Worm (Caenorhabditis elegans): ENCODE measurements around the gene Y45F10B.13.
A peak's percentile ranks its signal among the peaks of the same experiment; 100 is the strongest.

Gene Y45F10B.13

DNA sequence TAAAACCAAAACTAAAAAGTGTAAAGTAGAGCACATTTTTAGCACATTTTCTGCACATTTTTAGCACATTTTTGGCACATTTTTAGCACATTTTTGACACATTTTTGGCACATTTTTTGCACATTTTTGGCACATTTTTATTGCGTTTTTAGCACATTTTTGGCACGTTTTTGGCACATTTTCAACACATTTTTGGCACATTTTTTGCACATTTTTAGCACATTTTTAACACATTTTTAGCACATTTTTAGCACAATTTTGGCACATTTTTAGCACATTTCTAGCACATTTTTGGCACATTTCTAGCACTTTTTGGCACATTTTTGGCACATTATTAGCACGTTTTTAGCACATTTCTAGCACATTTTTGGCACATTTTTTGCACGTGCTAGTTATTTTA lies 14.1 kb upstream of the Y45F10B.13 start:
- no peak for TF ChIP-seq nhr-28 (tag; optimal IDR thresholded peaks at IDR 0.05)
- TF ChIP-seq nhr-102 (tag; optimal IDR thresholded peaks at IDR 0.05) = peak; percentile 94
- no peak for TF ChIP-seq nhr-237 (tag; optimal IDR thresholded peaks at IDR 0.05)
- no peak for TF ChIP-seq vab-7 (GFP tag; IDR thresholded peaks at IDR 0.05)
- TF ChIP-seq unc-62 (GFP tag; optimal IDR thresholded peaks at IDR 0.05 in 1 of 2) = peak in 1 of 2 experiments; percentile 76
- no peak for TF ChIP-seq unc-62 (tag; optimal IDR thresholded peaks at IDR 0.05)
- TF ChIP-seq T20F7.1 (GFP tag; optimal IDR thresholded peaks at IDR 0.05) = no peak

DNA sequence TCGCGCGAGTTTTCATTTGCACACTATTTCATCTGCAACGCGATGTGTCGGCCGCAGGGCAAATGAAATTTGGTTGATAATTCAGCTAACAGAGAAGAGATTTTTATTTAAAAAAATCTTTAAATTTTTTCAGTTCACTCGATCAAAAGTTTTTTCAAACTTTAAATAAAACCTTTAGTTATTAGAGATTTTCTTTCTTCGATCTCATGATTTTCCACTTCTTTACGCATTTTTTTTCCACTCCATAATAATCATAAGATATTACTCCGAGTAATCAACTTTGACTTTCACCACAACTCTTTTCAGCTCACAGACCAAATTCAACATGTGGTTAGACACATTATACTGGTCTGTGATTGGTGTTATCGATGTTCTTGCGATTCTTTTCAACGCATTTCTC lies 13.2 kb upstream of the Y45F10B.13 start, which contains the start of gene srd-10:
TSS of gene srd-10 (plus strand) at position 301 of the 400 bp plus-strand sequence.
- TF ChIP-seq spr-3 (GFP tag; optimal IDR thresholded peaks at IDR 0.05) = no peak
- peak; percentile 46 for TF ChIP-seq aha-1 (tag)

ce11 chrIV:13564284-13564683 lies 2.8 kb upstream of the Y45F10B.13 start:
- TF ChIP-seq fkh-10 (GFP tag; optimal IDR thresholded peaks at IDR 0.05) = peak; percentile 77
- TF ChIP-seq hlh-11 (tag; optimal IDR thresholded peaks at IDR 0.05) = no peak

- TF ChIP-seq nhr-25 (tag; optimal IDR thresholded peaks at IDR 0.05; ENCODE audit: borderline replicate concordance, insufficient read depth) = no peak
- TF ChIP-seq aha-1 (tag) = peak; percentile 25
- TF ChIP-seq php-3 (GFP tag; IDR thresholded peaks at IDR 0.05) = no peak
- TF ChIP-seq set-16 (GFP tag; IDR thresholded peaks at IDR 0.05) = peak; percentile 60; the same call in 1 of the 2 replicates
- TF ChIP-seq daf-8 (GFP tag; IDR thresholded peaks at IDR 0.05) = no peak
- TF ChIP-seq hmg-1.1 (GFP tag; IDR thresholded peaks at IDR 0.05) = no peak
- no peak for TF ChIP-seq F26F4.8 (GFP tag; conservative IDR thresholded peaks at IDR 0.05)
- no peak for TF ChIP-seq zip-11 (GFP tag; IDR thresholded peaks at IDR 0.05)
- no peak for TF ChIP-seq gei-8 (GFP tag; optimal IDR thresholded peaks at IDR 0.05)
Observed at ce11 chrIV:13559020-13559419, 2.5 kb downstream of the Y45F10B.13 start.

DNA sequence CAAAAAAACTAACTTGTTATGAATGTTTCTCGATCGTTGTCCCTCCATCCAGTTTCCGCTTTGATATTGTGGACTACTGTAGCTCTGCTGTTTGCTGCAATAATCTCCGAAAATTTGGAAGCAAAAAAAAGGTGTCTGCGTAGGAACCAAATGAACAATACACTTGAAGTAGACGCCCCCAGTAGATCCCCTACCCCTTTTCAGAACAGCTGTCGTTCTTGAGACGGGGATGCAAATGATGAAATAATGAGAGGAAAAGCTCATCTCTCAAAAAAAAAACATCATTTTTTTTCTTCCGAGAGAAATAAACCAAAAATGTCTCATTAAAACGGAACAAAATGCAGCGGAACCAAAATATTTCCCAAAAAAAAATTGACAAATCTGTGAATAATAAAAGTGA lies 4.1 kb downstream of the Y45F10B.13 start:
- TF ChIP-seq php-3 (GFP tag; IDR thresholded peaks at IDR 0.05) = no peak
- no peak for TF ChIP-seq mep-1 (tag; optimal IDR thresholded peaks at IDR 0.05)
- no peak for TF ChIP-seq cey-2 (tag; optimal IDR thresholded peaks at IDR 0.05; ENCODE audit: borderline replicate concordance, insufficient read depth)
- no peak for TF ChIP-seq T26A8.4 (GFP tag; IDR thresholded peaks at IDR 0.05)
- no peak for TF ChIP-seq tag-97 (GFP tag; IDR thresholded peaks at IDR 0.05)
- no peak for TF ChIP-seq lim-7 (GFP tag; IDR thresholded peaks at IDR 0.05)
- TF ChIP-seq unc-130 (GFP tag; optimal IDR thresholded peaks at IDR 0.05) = no peak
- TF ChIP-seq F49E8.2 (tag; optimal IDR thresholded peaks at IDR 0.05; ENCODE audit: borderline replicate concordance) = no peak
- no peak for TF ChIP-seq nhr-28 (tag; optimal IDR thresholded peaks at IDR 0.05)
- TF ChIP-seq lin-38 (GFP tag; IDR thresholded peaks at IDR 0.05) = no peak
- TF ChIP-seq unc-39 (tag; optimal IDR thresholded peaks at IDR 0.05) = no peak
- no peak for TF ChIP-seq lin-29 (GFP tag; IDR thresholded peaks at IDR 0.05)

- peak; percentile 17 for TF ChIP-seq fkh-10 (GFP tag; optimal IDR thresholded peaks at IDR 0.05)
- TF ChIP-seq F10B5.3 (tag; optimal IDR thresholded peaks at IDR 0.05) = no peak
Observed at ce11 chrIV:13555508-13555907, 6.0 kb downstream of the Y45F10B.13 start.

DNA sequence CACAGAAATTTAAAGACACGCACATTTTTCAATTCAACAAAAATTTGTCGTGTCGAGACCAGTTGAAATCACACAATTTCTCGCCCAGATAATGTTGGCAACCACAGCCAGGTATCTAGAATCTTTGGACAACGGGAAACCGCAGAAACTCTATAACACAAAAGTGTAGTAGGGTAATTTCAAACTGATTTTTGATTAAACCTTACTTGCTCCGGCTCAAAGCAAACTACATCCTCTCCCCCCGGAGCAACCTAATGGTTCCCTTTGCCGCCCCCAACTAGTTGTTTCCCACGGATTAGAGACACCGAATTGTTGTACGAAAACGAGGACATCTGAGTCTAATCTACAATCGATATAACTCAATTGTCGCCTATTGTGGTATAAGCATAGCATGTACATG lies 7.2 kb downstream of the Y45F10B.13 start:
- TF ChIP-seq mxl-2 (GFP tag; conservative IDR thresholded peaks at IDR 0.05) (no peak), ztf-7 (tag; optimal IDR thresholded peaks at IDR 0.05) (no peak), nhr-102 (tag; optimal IDR thresholded peaks at IDR 0.05) (no peak)
